ENCODE assay signal across 7 worm cellular contexts in the genomic region with DNA sequence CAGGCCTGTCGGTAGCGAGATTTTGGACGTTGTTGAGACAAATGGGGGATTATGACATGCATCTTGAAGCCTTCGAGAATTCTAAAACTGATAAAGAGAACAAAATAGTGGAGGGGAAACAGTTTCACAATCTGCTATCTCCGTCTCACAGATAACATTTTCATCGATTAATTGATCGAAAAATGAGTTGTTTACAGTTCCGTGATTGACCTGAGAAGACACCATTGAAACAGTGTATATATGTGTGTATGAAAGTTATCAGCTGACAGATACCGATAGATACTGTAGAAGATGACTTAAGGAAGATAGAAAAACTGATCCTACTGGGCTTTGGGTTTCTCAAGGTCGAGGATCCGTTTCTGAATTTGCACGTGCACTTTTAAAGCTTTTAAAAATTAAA.
TF ChIP-seq lines count a peak whose summit lies in the region.

No protein-coding gene starts in this region.

TF ChIP-seq in whole organism, L1 larva, 84 proteins besides CTCF, POLR2A, EP300 and RAD21 (continues in another document):
- TF ChIP-seq elt-3 (tag; optimal IDR thresholded peaks at IDR 0.05; lab: Kevin White, UChicago) (peak in 3 of 6 experiments; percentile 5 to 85 (median 78)), elt-2 (tag; optimal IDR thresholded peaks at IDR 0.05; lab: Kevin White, UChicago) (peak; percentile 75), nhr-20 (tag; optimal IDR thresholded peaks at IDR 0.05; lab: Kevin White, UChicago) (peak; percentile 35), mef-2 (tag; optimal IDR thresholded peaks at IDR 0.05; lab: Kevin White, UChicago) (no peak), ceh-82 (tag; optimal IDR thresholded peaks at IDR 0.05; lab: Kevin White, UChicago) (no peak), nhr-85 (tag; lab: Kevin White, UChicago) (peak; percentile 72), tbx-2 (tag; optimal IDR thresholded peaks at IDR 0.05; lab: Kevin White, UChicago) (peak; percentile 21), snu-23 (GFP tag; optimal IDR thresholded peaks at IDR 0.05; lab: Kevin White, UChicago) (peak; percentile 9), lsy-2 (tag; optimal IDR thresholded peaks at IDR 0.05; lab: Kevin White, UChicago) (peak; percentile 21 to 49), hpl-2 (GFP tag; optimal IDR thresholded peaks at IDR 0.05; lab: Kevin White, UChicago) (peak; percentile 24), dpl-1 (GFP tag; optimal IDR thresholded peaks at IDR 0.05; lab: Kevin White, UChicago) (peak in 1 of 3 experiments; percentile 7), lin-35 (GFP tag; optimal IDR thresholded peaks at IDR 0.05; lab: Kevin White, UChicago) (peak in 1 of 2 experiments; percentile 41)

TF ChIP-seq in whole organism, L2 larva, 48 proteins besides CTCF, POLR2A, EP300 and RAD21 (continues in another document):
- no peak for TF ChIP-seq sem-4 (tag; optimal IDR thresholded peaks at IDR 0.05; lab: Kevin White, UChicago)
- TF ChIP-seq nhr-21 (tag; optimal IDR thresholded peaks at IDR 0.05; lab: Kevin White, UChicago): no peak
- no peak for TF ChIP-seq peb-1 (tag; optimal IDR thresholded peaks at IDR 0.05; lab: Kevin White, UChicago)
- TF ChIP-seq nhr-129 (tag; optimal IDR thresholded peaks at IDR 0.05; lab: Kevin White, UChicago): peak; percentile 26
- TF ChIP-seq ceh-16 (tag; optimal IDR thresholded peaks at IDR 0.05; lab: Kevin White, UChicago): no peak
- no peak for TF ChIP-seq ZK546.5 (tag; optimal IDR thresholded peaks at IDR 0.05; lab: Kevin White, UChicago)
- no peak for TF ChIP-seq ztf-1 (GFP tag; conservative IDR thresholded peaks at IDR 0.05; lab: Robert Waterston, UW)
- no peak for TF ChIP-seq R02D3.7 (tag; optimal IDR thresholded peaks at IDR 0.05; lab: Kevin White, UChicago)
- TF ChIP-seq ztf-4 (tag; optimal IDR thresholded peaks at IDR 0.05; lab: Kevin White, UChicago): no peak
- TF ChIP-seq ama-1 (optimal IDR thresholded peaks at IDR 0.05; lab: Kevin White, UChicago): no peak
- no peak for TF ChIP-seq elt-3 (tag; optimal IDR thresholded peaks at IDR 0.05; lab: Kevin White, UChicago)
- no peak for TF ChIP-seq unc-39 (tag; optimal IDR thresholded peaks at IDR 0.05; lab: Kevin White, UChicago)
- no peak for TF ChIP-seq F13H6.1 (tag; optimal IDR thresholded peaks at IDR 0.05; lab: Kevin White, UChicago)

TF ChIP-seq in whole organism, L3 larva, 47 proteins besides CTCF, POLR2A, EP300 and RAD21 (continues in another document):
- TF ChIP-seq fos-1 (tag; optimal IDR thresholded peaks at IDR 0.05; lab: Kevin White, UChicago) (no peak), hmg-11 (tag; optimal IDR thresholded peaks at IDR 0.05; lab: Kevin White, UChicago) (no peak), nhr-12 (tag; optimal IDR thresholded peaks at IDR 0.05; lab: Kevin White, UChicago) (no peak), mml-1 (tag; optimal IDR thresholded peaks at IDR 0.05; lab: Kevin White, UChicago) (no peak), ceh-9 (tag; optimal IDR thresholded peaks at IDR 0.05; lab: Kevin White, UChicago) (no peak), elt-2 (tag; optimal IDR thresholded peaks at IDR 0.05; lab: Kevin White, UChicago) (peak; percentile 76), jun-1 (tag; optimal IDR thresholded peaks at IDR 0.05; lab: Kevin White, UChicago) (peak; percentile 31), lin-15B (tag; optimal IDR thresholded peaks at IDR 0.05; lab: Kevin White, UChicago) (no peak), pha-4 (tag; optimal IDR thresholded peaks at IDR 0.05; lab: Kevin White, UChicago) (no peak), R02D3.7 (tag; optimal IDR thresholded peaks at IDR 0.05; lab: Kevin White, UChicago) (no peak), nhr-43 (tag; optimal IDR thresholded peaks at IDR 0.05; lab: Kevin White, UChicago; ENCODE audit: poor library complexity, severe bottlenecking) (peak; percentile 69), ceh-28 (tag; optimal IDR thresholded peaks at IDR 0.05; lab: Kevin White, UChicago) (peak; percentile 83), nhr-11 (tag; optimal IDR thresholded peaks at IDR 0.05; lab: Kevin White, UChicago) (no peak)

TF ChIP-seq in whole organism, L4 larva, 104 proteins besides CTCF, POLR2A, EP300 and RAD21 (continues in another document):
- TF ChIP-seq nhr-111 (GFP tag; optimal IDR thresholded peaks at IDR 0.05; lab: Kevin White, UChicago): no peak
- no peak for TF ChIP-seq fkh-10 (GFP tag; optimal IDR thresholded peaks at IDR 0.05; lab: Kevin White, UChicago)
- TF ChIP-seq F49E8.2 (tag; optimal IDR thresholded peaks at IDR 0.05; lab: Kevin White, UChicago; ENCODE audit: borderline replicate concordance): no peak
- no peak for TF ChIP-seq ceh-32 (tag; optimal IDR thresholded peaks at IDR 0.05; lab: Kevin White, UChicago; ENCODE audit: poor library complexity)
- TF ChIP-seq daf-16 (GFP tag; optimal IDR thresholded peaks at IDR 0.05; lab: Kevin White, UChicago): peak in 1 of 2 experiments; percentile 53
- peak; percentile 96 for TF ChIP-seq daf-16 (tag; optimal IDR thresholded peaks at IDR 0.05; lab: Kevin White, UChicago)
- no peak for TF ChIP-seq dpl-1 (GFP tag; optimal IDR thresholded peaks at IDR 0.05; lab: Kevin White, UChicago)
- TF ChIP-seq Y48G9A.11 (GFP tag; IDR thresholded peaks at IDR 0.05; lab: Robert Waterston, UW): no peak
- TF ChIP-seq daf-19 (GFP tag; conservative IDR thresholded peaks at IDR 0.05; lab: Robert Waterston, UW): 0 out of 2 replicates have a peak, but pooled peaks have one; percentile 42
- 0 out of 2 replicates have a peak, but pooled peaks have one; percentile 27 for TF ChIP-seq lin-1 (GFP tag; IDR thresholded peaks at IDR 0.05; lab: Robert Waterston, UW)
- no peak for TF ChIP-seq cey-2 (tag; optimal IDR thresholded peaks at IDR 0.05; lab: Kevin White, UChicago; ENCODE audit: borderline replicate concordance, insufficient read depth)
- no peak for TF ChIP-seq attf-4 (tag; optimal IDR thresholded peaks at IDR 0.05; lab: Kevin White, UChicago)

TF ChIP-seq in whole organism, late embryonic, 69 proteins besides CTCF, POLR2A, EP300 and RAD21:
- TF ChIP-seq odd-2 (tag; optimal IDR thresholded peaks at IDR 0.05; lab: Kevin White, UChicago) (no peak), ceh-2 (tag; optimal IDR thresholded peaks at IDR 0.05; lab: Kevin White, UChicago) (no peak), elt-2 (tag; optimal IDR thresholded peaks at IDR 0.05; lab: Kevin White, UChicago) (peak; percentile 23), ttx-3 (tag; optimal IDR thresholded peaks at IDR 0.05; lab: Kevin White, UChicago) (no peak), ahr-1 (tag; optimal IDR thresholded peaks at IDR 0.05; lab: Kevin White, UChicago) (no peak)

TF ChIP-seq in whole organism, mixed stage, embryonic, 35 proteins besides CTCF, POLR2A, EP300 and RAD21:
- TF ChIP-seq bed-3 (GFP tag; optimal IDR thresholded peaks at IDR 0.05; lab: Kevin White, UChicago) (no peak), elt-3 (tag; optimal IDR thresholded peaks at IDR 0.05; lab: Kevin White, UChicago) (peak; percentile 32), tbx-8 (GFP tag; optimal IDR thresholded peaks at IDR 0.05; lab: Kevin White, UChicago) (no peak), ceh-39 (tag; optimal IDR thresholded peaks at IDR 0.05; lab: Kevin White, UChicago) (no peak)

TF ChIP-seq in whole organism, young adult, 124 proteins besides CTCF, POLR2A, EP300 and RAD21:
- TF ChIP-seq nhr-80 (tag; optimal IDR thresholded peaks at IDR 0.05; lab: Kevin White, UChicago) (peak; percentile 61), lin-35 (GFP tag; optimal IDR thresholded peaks at IDR 0.05; lab: Kevin White, UChicago) (no peak), madf-8 (GFP tag; conservative IDR thresholded peaks at IDR 0.05; lab: Robert Waterston, UW) (no peak), attf-5 (GFP tag; optimal IDR thresholded peaks at IDR 0.05; lab: Kevin White, UChicago) (peak; percentile 3), nfyb-1 (GFP tag; IDR thresholded peaks at IDR 0.05; lab: Robert Waterston, UW) (peak; percentile 32; the same call in 1 of the 2 replicates), cebp-1 (GFP tag; IDR thresholded peaks at IDR 0.05; lab: Robert Waterston, UW) (no peak; the same call in 1 of the 2 replicates), cebp-1 (tag; optimal IDR thresholded peaks at IDR 0.05; lab: Kevin White, UChicago) (peak; percentile 57), unc-62 (GFP tag; optimal IDR thresholded peaks at IDR 0.05; lab: Kevin White, UChicago) (no peak), hlh-12 (tag; optimal IDR thresholded peaks at IDR 0.05; lab: Kevin White, UChicago) (no peak), let-607 (tag; optimal IDR thresholded peaks at IDR 0.05; lab: Kevin White, UChicago) (peak in 1 of 2 experiments; percentile 31), dox-1 (GFP tag; IDR thresholded peaks at IDR 0.05; lab: Robert Waterston, UW) (peak; percentile 11; the same call in 1 of the 2 replicates)
